Worm (Caenorhabditis elegans): ENCODE measurements around the gene W01C8.5.

DNA sequence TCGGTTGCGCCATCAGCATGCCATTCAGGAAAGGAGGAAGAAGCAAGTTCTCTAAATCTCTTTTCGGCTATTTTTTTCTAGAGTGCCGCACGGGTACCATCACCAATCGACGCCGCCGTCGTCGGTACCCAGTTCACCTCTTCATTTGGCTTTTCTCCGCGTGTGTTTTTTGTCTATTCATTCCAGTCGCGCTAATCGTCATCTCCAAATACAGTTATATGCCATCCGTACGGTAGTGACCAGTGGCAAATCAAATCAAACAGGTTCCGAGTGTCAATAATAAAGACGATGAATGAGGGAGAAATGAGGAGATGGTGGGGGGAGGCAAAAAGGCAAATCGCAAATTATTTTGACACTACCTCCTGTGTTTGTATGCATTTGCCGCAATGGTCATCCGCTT, 35.9 kb downstream of the W01C8.5 start:
- TF ChIP-seq fkh-10 (GFP tag; optimal IDR thresholded peaks at IDR 0.05) (no peak), pag-3 (tag; optimal IDR thresholded peaks at IDR 0.05; ENCODE audit: borderline replicate concordance) (no peak), pha-2 (tag; optimal IDR thresholded peaks at IDR 0.05) (no peak), nhr-11 (tag; optimal IDR thresholded peaks at IDR 0.05) (no peak), syd-9 (tag; optimal IDR thresholded peaks at IDR 0.05) (no peak), hlh-6 (tag; optimal IDR thresholded peaks at IDR 0.05) (no peak), Y22D7AL.16 (tag; optimal IDR thresholded peaks at IDR 0.05) (no peak), pqm-1 (tag; optimal IDR thresholded peaks at IDR 0.05) (no peak)
